Fruit fly (Drosophila melanogaster) whole organism, embryonic: Measurements from ENCODE around the gene ArgRS-m.
A peak's percentile ranks its signal among the peaks of the same experiment; 100 is the strongest.

Experiments used
- CG11723 ChIP-seq: fragments of 200-800 bp; sonication (Bioruptor generic); optimal IDR thresholded peaks from 2 replicates; lab custom pipeline; 2017; ENCODE audit warnings: missing biosample characterization, mild to moderate bottlenecking, missing genetic modification characterization
- CG12236 ChIP-seq: fragments of 200-800 bp; sonication (Bioruptor generic); optimal IDR thresholded peaks from 2 replicates; lab custom pipeline; 2016; ENCODE audit warnings: missing biosample characterization, missing genetic modification characterization
- CG14860 ChIP-seq: fragments of 200-800 bp; sonication (Bioruptor generic); IDR thresholded peaks from 3 replicates; pipeline ENCODE4 v1.3.6; 2022; ENCODE audit warnings: missing biosample characterization, missing genetic modification characterization; ENCODE audit not compliant: partially characterized antibody
- CG17361 ChIP-seq: fragments of 200-800 bp; sonication (Bioruptor generic); IDR thresholded peaks from 3 replicates; pipeline ENCODE4 v1.3.6; 2022; ENCODE audit warnings: missing biosample characterization, missing genetic modification characterization
- CG17385 ChIP-seq: fragments of 200-800 bp; sonication (Bioruptor generic); optimal IDR thresholded peaks from 3 replicates; lab custom pipeline; 2018; ENCODE audit warnings: missing biosample characterization, mild to moderate bottlenecking, missing genetic modification characterization
- CG17912 ChIP-seq: fragments of 200-800 bp; sonication (Bioruptor generic); optimal IDR thresholded peaks from 2 replicates; lab custom pipeline; 2018; ENCODE audit warnings: missing biosample characterization, mild to moderate bottlenecking, missing genetic modification characterization
- CG18764 ChIP-seq: fragments of 200-800 bp; sonication (Bioruptor generic); optimal IDR thresholded peaks from 3 replicates; lab custom pipeline; 2016; ENCODE audit warnings: missing biosample characterization, missing genetic modification characterization
- CG2678 ChIP-seq: fragments of 200-800 bp; sonication (Bioruptor generic); optimal IDR thresholded peaks from 3 replicates; lab custom pipeline; 2019; ENCODE audit warnings: missing biosample characterization, mild to moderate bottlenecking, missing genetic modification characterization, moderate library complexity
- CG2889 ChIP-seq: fragments of 200-800 bp; sonication (Bioruptor generic); IDR thresholded peaks from 3 replicates; pipeline ENCODE4 v1.3.6; 2022; ENCODE audit warnings: missing biosample characterization, missing genetic modification characterization
- CG3163 ChIP-seq: fragments of 200-800 bp; sonication (Bioruptor generic); optimal IDR thresholded peaks from 3 replicates; lab custom pipeline; 2016; ENCODE audit warnings: missing biosample characterization, missing genetic modification characterization
- CG32767 ChIP-seq: fragments of 200-800 bp; sonication (Bioruptor generic); IDR thresholded peaks from 2 replicates; pipeline ENCODE4 v1.3.6; 2022; ENCODE audit warnings: missing biosample characterization, missing genetic modification characterization
- CG32772 ChIP-seq: fragments of 200-800 bp; sonication (Bioruptor generic); IDR thresholded peaks from 2 replicates; pipeline ENCODE4 v1.3.6; 2022; ENCODE audit warnings: missing biosample characterization, missing genetic modification characterization
- CG33213 ChIP-seq: fragments of 200-800 bp; sonication (Bioruptor generic); optimal IDR thresholded peaks from 3 replicates; lab custom pipeline; 2016; ENCODE audit warnings: missing biosample characterization, missing genetic modification characterization
- CG34422 ChIP-seq: fragments of 200-800 bp; sonication (Bioruptor generic); IDR thresholded peaks from 3 replicates; pipeline ENCODE4 v1.3.6; 2022; ENCODE audit warnings: missing biosample characterization, missing genetic modification characterization
- CG3995 ChIP-seq: fragments of 200-800 bp; sonication (Bioruptor generic); optimal IDR thresholded peaks from 3 replicates; lab custom pipeline; 2016; ENCODE audit warnings: missing biosample characterization, missing genetic modification characterization
- CG4282 ChIP-seq: fragments of 200-800 bp; sonication (Bioruptor generic); optimal IDR thresholded peaks from 2 replicates; lab custom pipeline; 2016; ENCODE audit warnings: missing biosample characterization, missing genetic modification characterization
- CG4404 ChIP-seq: fragments of 200-800 bp; sonication (Bioruptor generic); IDR thresholded peaks from 2 replicates; pipeline ENCODE4 v1.3.6; 2022; ENCODE audit warnings: missing biosample characterization, missing genetic modification characterization
- CG5180 ChIP-seq: fragments of 200-800 bp; sonication (Bioruptor generic); optimal IDR thresholded peaks from 3 replicates; lab custom pipeline; 2017; ENCODE audit warnings: missing biosample characterization, missing genetic modification characterization, mild to moderate bottlenecking, moderate library complexity, missing genetic modification reagents
- CG7928 ChIP-seq: fragments of 200-800 bp; sonication (Bioruptor generic); optimal IDR thresholded peaks from 2 replicates; lab custom pipeline; 2017; ENCODE audit warnings: missing biosample characterization, mild to moderate bottlenecking, missing genetic modification characterization
- CG7987 ChIP-seq: fragments of 200-800 bp; sonication (Bioruptor generic); optimal IDR thresholded peaks from 2 replicates; lab custom pipeline; 2018; ENCODE audit warnings: missing biosample characterization, mild to moderate bottlenecking, missing genetic modification characterization, moderate library complexity
- CG8924 ChIP-seq: fragments of 200-800 bp; optimal IDR thresholded peaks from 3 replicates; lab custom pipeline; 2019; ENCODE audit warnings: missing biosample characterization, mild to moderate bottlenecking, missing genetic modification characterization, moderate library complexity
- CG8944 ChIP-seq: fragments of 200-800 bp; sonication (Bioruptor generic); optimal IDR thresholded peaks from 3 replicates; lab custom pipeline; 2016; ENCODE audit warnings: missing biosample characterization, missing genetic modification characterization
- CG9215 ChIP-seq: fragments of 200-800 bp; sonication (Bioruptor generic); IDR thresholded peaks from 2 replicates; pipeline ENCODE4 v1.3.6; 2022; ENCODE audit warnings: missing biosample characterization, missing genetic modification characterization
- CG9727 ChIP-seq: fragments of 200-800 bp; sonication (Bioruptor generic); optimal IDR thresholded peaks from 3 replicates; lab custom pipeline; 2017; ENCODE audit warnings: missing biosample characterization, mild to moderate bottlenecking, missing genetic modification characterization
- CG9876 ChIP-seq: fragments of 200-800 bp; sonication (Bioruptor generic); optimal IDR thresholded peaks from 2 replicates; lab custom pipeline; 2016; ENCODE audit warnings: missing biosample characterization, missing genetic modification characterization
- Doc3 ChIP-seq: fragments of 200-800 bp; sonication (Bioruptor generic); IDR thresholded peaks from 3 replicates; pipeline ENCODE4 v1.3.6; 2022; ENCODE audit warnings: missing biosample characterization, missing genetic modification characterization; ENCODE audit not compliant: partially characterized antibody
- E2f1 ChIP-seq: fragments of 200-800 bp; sonication (Bioruptor generic); IDR thresholded peaks from 2 replicates; pipeline ENCODE4 v1.3.6; 2022; ENCODE audit warnings: missing biosample characterization, missing genetic modification characterization
- Hr39 ChIP-seq: fragments of >200 bp; optimal IDR thresholded peaks from 2 replicates; lab custom pipeline; 2017
- MESR4 ChIP-seq: fragments of 200-800 bp; sonication (Bioruptor generic); optimal IDR thresholded peaks from 2 replicates; lab custom pipeline; 2018; ENCODE audit warnings: missing biosample characterization, mild to moderate bottlenecking, missing genetic modification characterization, moderate library complexity
- Med ChIP-seq: fragments of 200-800 bp; sonication (Bioruptor generic); peaks from one replicate; lab custom pipeline; 2016; ENCODE audit warnings: missing biosample characterization, missing genetic modification characterization, mild to moderate bottlenecking, inconsistent platforms, moderate library complexity
- Ptx1 ChIP-seq: fragments of 200-800 bp; sonication (Bioruptor generic); IDR thresholded peaks from 2 replicates; pipeline ENCODE4 v1.3.6; 2022; ENCODE audit warnings: missing biosample characterization, missing genetic modification characterization
- Rfx ChIP-seq: fragments of 200-800 bp; sonication (Bioruptor generic); IDR thresholded peaks from 2 replicates; pipeline ENCODE4 v1.3.6; 2022; ENCODE audit warnings: missing biosample characterization, missing genetic modification characterization
- bsh ChIP-seq, 2 experiments: fragments of 200-800 bp; sonication (Bioruptor generic); optimal IDR thresholded peaks; 2 replicates each; lab custom pipeline; 2017 to 2018; ENCODE audit warnings: mild to moderate bottlenecking in 2 of 2, missing biosample characterization in 2 of 2, missing genetic modification characterization in 2 of 2, moderate library complexity in 1 of 2
- dm ChIP-seq: fragments of 200-800 bp; sonication (Bioruptor generic); optimal IDR thresholded peaks from 3 replicates; lab custom pipeline; 2016; ENCODE audit warnings: missing biosample characterization, missing genetic modification characterization
- dmrt11E ChIP-seq: fragments of 200-800 bp; sonication (Bioruptor generic); optimal IDR thresholded peaks from 3 replicates; lab custom pipeline; 2018; ENCODE audit warnings: missing biosample characterization, mild to moderate bottlenecking, missing genetic modification characterization, moderate library complexity
- exex ChIP-seq: fragments of 200-800 bp; sonication (Bioruptor generic); optimal IDR thresholded peaks from 4 replicates; lab custom pipeline; 2018; ENCODE audit warnings: missing biosample characterization, mild to moderate bottlenecking, missing genetic modification characterization, moderate library complexity
- ftz-f1 ChIP-seq: fragments of 200-800 bp; sonication (Bioruptor generic); optimal IDR thresholded peaks from 2 replicates; lab custom pipeline; 2016; ENCODE audit warnings: missing biosample characterization, missing genetic modification characterization
- gem ChIP-seq: fragments of 200-800 bp; sonication (Bioruptor generic); optimal IDR thresholded peaks from 2 replicates; lab custom pipeline; 2019; ENCODE audit warnings: missing biosample characterization, mild to moderate bottlenecking, missing genetic modification characterization, moderate library complexity
- grau ChIP-seq: fragments of 200-800 bp; optimal IDR thresholded peaks from 3 replicates; lab custom pipeline; 2019; ENCODE audit warnings: missing biosample characterization, mild to moderate bottlenecking, missing genetic modification characterization, moderate library complexity
- gt ChIP-seq: fragments of 200-800 bp; sonication (Bioruptor generic); IDR thresholded peaks from 2 replicates; pipeline ENCODE4 v1.3.6; 2022; ENCODE audit warnings: missing biosample characterization, missing genetic modification characterization
- insv ChIP-seq, 2 experiments: fragments of 200-800 bp; sonication (Bioruptor generic); optimal IDR thresholded peaks; 3 replicates each; lab custom pipeline; 2016 to 2018; ENCODE audit warnings: missing biosample characterization in 2 of 2, missing genetic modification characterization in 2 of 2
- kah ChIP-seq: fragments of 200-800 bp; sonication (Bioruptor generic); optimal IDR thresholded peaks from 2 replicates; lab custom pipeline; 2018; ENCODE audit warnings: missing biosample characterization, mild to moderate bottlenecking, missing genetic modification characterization
- mld ChIP-seq: fragments of 200-800 bp; sonication (Bioruptor generic); IDR thresholded peaks from 3 replicates; pipeline ENCODE4 v1.3.6; 2022; ENCODE audit warnings: missing biosample characterization, missing genetic modification characterization; ENCODE audit not compliant: partially characterized antibody
- nerfin-1 ChIP-seq: fragments of 200-800 bp; sonication (Bioruptor generic); optimal IDR thresholded peaks from 3 replicates; lab custom pipeline; 2019; ENCODE audit warnings: missing biosample characterization, mild to moderate bottlenecking, missing genetic modification characterization, moderate library complexity
- schlank ChIP-seq: fragments of 200-800 bp; sonication (Bioruptor generic); optimal IDR thresholded peaks from 2 replicates; lab custom pipeline; 2018; ENCODE audit warnings: missing biosample characterization, mild to moderate bottlenecking, missing genetic modification characterization
- seq ChIP-seq: fragments of 200-800 bp; sonication (Bioruptor generic); IDR thresholded peaks from 2 replicates; pipeline ENCODE4 v1.3.6; 2022; ENCODE audit warnings: missing biosample characterization, missing genetic modification characterization
- sim ChIP-seq: fragments of 200-800 bp; sonication (Bioruptor generic); IDR thresholded peaks from 2 replicates; pipeline ENCODE4 v1.3.6; 2022; ENCODE audit warnings: missing biosample characterization, missing genetic modification characterization
- tio ChIP-seq: fragments of 200-800 bp; sonication (Bioruptor generic); optimal IDR thresholded peaks from 2 replicates; lab custom pipeline; 2017; ENCODE audit warnings: missing biosample characterization, missing genetic modification characterization, inconsistent platforms
- trem ChIP-seq: fragments of 200-800 bp; optimal IDR thresholded peaks from 3 replicates; lab custom pipeline; 2019; ENCODE audit warnings: missing biosample characterization, mild to moderate bottlenecking, missing genetic modification characterization, moderate library complexity
- trh ChIP-seq: fragments of 200-800 bp; sonication (Bioruptor generic); optimal IDR thresholded peaks from 2 replicates; lab custom pipeline; 2016; ENCODE audit warnings: missing biosample characterization, missing genetic modification characterization
- twi ChIP-seq: fragments of 200-800 bp; optimal IDR thresholded peaks from 2 replicates; lab custom pipeline; 2019; ENCODE audit warnings: missing biosample characterization, mild to moderate bottlenecking, missing genetic modification characterization, moderate library complexity
- yki ChIP-seq: fragments of >200 bp; optimal IDR thresholded peaks from 3 replicates; lab custom pipeline; 2018
- zfh1 ChIP-seq: fragments of 200-800 bp; sonication (Bioruptor generic); IDR thresholded peaks from 3 replicates; pipeline ENCODE4 v1.3.6; 2022; ENCODE audit warnings: missing biosample characterization, missing genetic modification characterization

The ArgRS-m gene

DNA sequence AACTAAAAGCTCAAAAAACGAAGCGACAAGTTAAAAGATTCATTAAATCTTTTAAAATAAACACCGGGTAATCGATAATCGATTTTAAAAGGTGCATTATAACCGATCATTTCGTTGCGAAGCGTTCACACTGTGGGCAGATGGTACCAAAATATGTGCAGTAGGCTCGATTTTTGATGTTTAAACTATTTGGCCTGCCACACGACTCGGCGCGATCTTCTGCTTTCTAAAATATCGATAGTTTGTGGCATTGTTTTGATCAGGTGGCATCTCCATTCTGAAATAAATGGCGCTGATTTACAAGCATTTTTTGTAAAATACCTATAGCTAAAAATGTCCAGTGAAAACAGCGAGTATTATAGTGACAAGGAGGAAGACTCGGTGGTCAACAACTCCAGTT lies 33.4 kb downstream of the ArgRS-m start, which contains the start of the genes CG10445 and lds:
TSS of gene CG10445 (minus strand) at position 104 of the 400 bp plus-strand sequence.
TSS of gene lds (plus strand) at position 236 of the 400 bp plus-strand sequence.
- TF ChIP-seq CG7987 (GFP tag; lab: Kevin White, UChicago): no peak
- no peak for TF ChIP-seq CG8944 (GFP tag; lab: Kevin White, UChicago)
- no peak for TF ChIP-seq CG32767 (GFP tag; lab: Robert Waterston, UW)
- no peak for TF ChIP-seq CG2889
- TF ChIP-seq CG3163 (GFP tag; lab: Kevin White, UChicago): no peak
- TF ChIP-seq CG5180 (GFP tag; lab: Kevin White, UChicago): no peak
- TF ChIP-seq CG12236 (GFP tag; lab: Kevin White, UChicago): no peak
- TF ChIP-seq grau: no peak
- TF ChIP-seq twi (tag; lab: Kevin White, UChicago): no peak
- no peak for TF ChIP-seq Hr39 (lab: Kevin White, UChicago)
- TF ChIP-seq Med (GFP tag; lab: Kevin White, UChicago): no peak
- TF ChIP-seq tio (GFP tag; lab: Kevin White, UChicago): no peak
- TF ChIP-seq CG8924 (tag; lab: Kevin White, UChicago): no peak
- no peak for TF ChIP-seq CG9727 (GFP tag; lab: Kevin White, UChicago)
- peak; percentile 84 for TF ChIP-seq Doc3 (GFP tag; lab: Robert Waterston, UW)
- 0 out of 2 replicates have a peak, but pooled peaks have one; percentile 27 for TF ChIP-seq Ptx1
- peak; percentile 70 for TF ChIP-seq dm (GFP tag; lab: Kevin White, UChicago)
- peak; percentile 23 for TF ChIP-seq CG33213 (GFP tag; lab: Kevin White, UChicago)
- TF ChIP-seq CG17912: no peak
- no peak for TF ChIP-seq CG34422 (GFP tag; lab: Robert Waterston, UW)
- no peak for TF ChIP-seq CG32772 (GFP tag; lab: Robert Waterston, UW)
- no peak for TF ChIP-seq insv (GFP tag; optimal IDR thresholded peaks at IDR 0.05; lab: Kevin White, UChicago)
- TF ChIP-seq CG4282 (GFP tag; lab: Kevin White, UChicago): no peak
- TF ChIP-seq gt: no peak
- no peak for TF ChIP-seq exex (tag; lab: Kevin White, UChicago)
- no peak for TF ChIP-seq CG9215 (GFP tag; lab: Robert Waterston, UW)
- no peak for TF ChIP-seq seq (GFP tag; lab: Robert Waterston, UW)
- TF ChIP-seq yki (lab: Kevin White, UChicago): no peak
- TF ChIP-seq gem (tag; lab: Kevin White, UChicago): no peak
- TF ChIP-seq CG7928 (GFP tag; lab: Kevin White, UChicago): no peak
- no peak for TF ChIP-seq CG11723
- TF ChIP-seq MESR4: peak; percentile 47
- TF ChIP-seq kah (GFP tag; lab: Kevin White, UChicago): no peak
- peak; percentile 75 for TF ChIP-seq CG3995 (GFP tag; lab: Kevin White, UChicago)
- no peak for TF ChIP-seq trh (GFP tag; lab: Kevin White, UChicago)
- TF ChIP-seq CG18764: peak; percentile 14
- TF ChIP-seq CG17385: no peak
- TF ChIP-seq zfh1 (GFP tag; lab: Robert Waterston, UW): 0 out of 3 replicates have a peak, but pooled peaks have one; percentile 25
- no peak for TF ChIP-seq CG17361 (GFP tag; lab: Robert Waterston, UW)
- no peak for TF ChIP-seq E2f1
- peak; percentile 88 for TF ChIP-seq CG14860 (GFP tag; lab: Robert Waterston, UW)
- no peak for TF ChIP-seq CG9876 (GFP tag; lab: Kevin White, UChicago)
- no peak for TF ChIP-seq CG2678 (tag; lab: Kevin White, UChicago)
- TF ChIP-seq mld (GFP tag; lab: Robert Waterston, UW): peak; percentile 64; the same call in 2 of the 3 replicates
- no peak for TF ChIP-seq sim
- TF ChIP-seq Rfx (GFP tag; lab: Robert Waterston, UW): peak; percentile 67
- no peak for TF ChIP-seq dmrt11E (tag; lab: Kevin White, UChicago)
- no peak for TF ChIP-seq ftz-f1 (GFP tag; lab: Kevin White, UChicago)
- no peak for TF ChIP-seq nerfin-1 (tag; lab: Kevin White, UChicago)
- TF ChIP-seq CG4404 (GFP tag; lab: Robert Waterston, UW): no peak
- TF ChIP-seq bsh (GFP tag; optimal IDR thresholded peaks at IDR 0.05; lab: Kevin White, UChicago): no peak
- TF ChIP-seq schlank: no peak
- peak; percentile 93 for TF ChIP-seq trem (tag; lab: Kevin White, UChicago)
